Worm (Caenorhabditis elegans): Measurements from ENCODE around the gene ins-19.

The ins-19 gene

DNA sequence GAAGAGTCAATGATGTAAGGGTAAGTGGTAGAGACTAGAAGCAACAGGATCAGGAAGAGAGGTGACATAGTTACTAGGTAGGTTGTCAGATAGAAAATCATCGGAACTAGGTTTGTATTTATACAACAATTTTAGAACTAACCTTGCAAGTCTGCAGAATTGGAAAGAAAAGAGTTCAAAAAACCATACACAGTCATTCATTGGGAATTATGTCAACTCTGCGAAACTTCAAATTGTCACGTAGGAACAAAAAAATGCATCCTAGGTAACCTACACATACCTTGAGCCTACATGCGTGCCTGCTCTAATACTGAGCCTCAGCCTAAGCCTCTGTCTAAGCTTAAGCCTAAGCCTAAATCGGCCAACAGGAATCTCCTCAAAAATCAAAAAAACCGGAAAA, at the start of gene ins-19:
Gene ins-19 (minus strand): TSS at position 101 of the 400 bp plus-strand sequence.
- TF ChIP-seq nhr-25 (tag; optimal IDR thresholded peaks at IDR 0.05), result no peak
- TF ChIP-seq blmp-1 (tag; optimal IDR thresholded peaks at IDR 0.05; ENCODE audit: insufficient read depth), result no peak
- no peak for TF ChIP-seq nhr-77 (tag; optimal IDR thresholded peaks at IDR 0.05)
- no peak for TF ChIP-seq ceh-82 (tag; optimal IDR thresholded peaks at IDR 0.05)
- no peak for TF ChIP-seq ztf-1 (GFP tag; conservative IDR thresholded peaks at IDR 0.05)
- no peak for TF ChIP-seq mbf-1 (tag; optimal IDR thresholded peaks at IDR 0.05)
- no peak for TF ChIP-seq lin-13 (GFP tag; optimal IDR thresholded peaks at IDR 0.05)

DNA sequence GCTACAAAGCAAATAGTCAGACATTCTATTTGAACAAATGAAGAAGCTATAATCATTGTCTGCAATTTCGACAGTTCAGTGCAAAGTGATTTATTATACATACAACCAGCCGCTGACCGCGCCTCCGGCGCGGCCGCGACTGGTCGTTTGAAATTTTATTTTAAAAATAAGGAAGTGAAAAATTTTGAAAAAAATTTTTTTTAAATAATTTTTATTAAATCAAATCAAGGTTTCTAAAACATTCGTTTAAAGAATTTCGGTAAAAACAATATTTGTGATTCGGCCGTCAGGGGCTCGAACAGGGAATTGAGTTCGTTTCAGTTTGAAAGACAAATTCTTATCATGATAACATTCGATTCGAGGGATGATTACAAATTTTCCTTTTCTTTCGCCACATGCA, 45.9 kb upstream of the ins-19 start, which contains the start of gene Y27F2A.10:
Gene Y27F2A.10 (minus strand): TSS at position 101 of the 400 bp plus-strand sequence.
- TF ChIP-seq lsy-2 (tag; optimal IDR thresholded peaks at IDR 0.05), result no peak

DNA sequence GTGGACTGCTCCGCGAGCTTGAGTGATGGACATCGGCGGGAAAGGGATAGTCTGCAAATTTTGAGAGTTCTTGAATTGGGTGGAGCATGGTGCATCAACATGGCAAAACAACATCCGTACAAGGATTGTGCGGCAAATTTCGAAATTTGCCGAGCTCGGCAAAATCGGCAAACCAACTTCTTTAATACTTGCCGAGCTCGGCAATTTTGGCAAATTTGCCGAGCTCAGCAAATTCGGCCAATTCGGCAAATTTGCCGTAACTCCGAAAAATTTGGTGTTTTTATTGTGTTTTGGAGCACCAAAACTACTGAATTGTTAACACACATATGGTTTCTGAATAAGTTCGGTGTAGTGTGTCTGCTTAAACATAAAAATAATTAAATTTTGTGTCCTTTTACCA, 43.8 kb upstream of the ins-19 start, which contains the start of gene fbxc-55:
Gene fbxc-55 (minus strand): TSS at position 101 of the 400 bp plus-strand sequence.
- TF ChIP-seq dmd-4 (tag; optimal IDR thresholded peaks at IDR 0.05) (no peak), ztf-1 (GFP tag; conservative IDR thresholded peaks at IDR 0.05) (no peak), ceh-16 (tag; optimal IDR thresholded peaks at IDR 0.05) (no peak), aly-2 (tag; optimal IDR thresholded peaks at IDR 0.05) (no peak), ama-1 (optimal IDR thresholded peaks at IDR 0.05) (no peak), sma-3 (GFP tag; optimal IDR thresholded peaks at IDR 0.05) (no peak), unc-39 (tag; optimal IDR thresholded peaks at IDR 0.05) (no peak), elt-3 (tag; optimal IDR thresholded peaks at IDR 0.05) (no peak), peb-1 (tag; optimal IDR thresholded peaks at IDR 0.05) (no peak), nhr-23 (tag; optimal IDR thresholded peaks at IDR 0.05) (no peak), zag-1 (tag; optimal IDR thresholded peaks at IDR 0.05) (no peak), nhr-77 (tag; optimal IDR thresholded peaks at IDR 0.05) (no peak), nhr-237 (tag; optimal IDR thresholded peaks at IDR 0.05) (no peak), blmp-1 (tag; optimal IDR thresholded peaks at IDR 0.05; ENCODE audit: insufficient read depth) (no peak), sem-4 (tag; optimal IDR thresholded peaks at IDR 0.05) (no peak), lin-11 (tag; optimal IDR thresholded peaks at IDR 0.05) (no peak), lin-39 (tag; optimal IDR thresholded peaks at IDR 0.05) (no peak), C34F6.9 (tag; optimal IDR thresholded peaks at IDR 0.05) (no peak), nhr-11 (tag; optimal IDR thresholded peaks at IDR 0.05) (no peak)

DNA sequence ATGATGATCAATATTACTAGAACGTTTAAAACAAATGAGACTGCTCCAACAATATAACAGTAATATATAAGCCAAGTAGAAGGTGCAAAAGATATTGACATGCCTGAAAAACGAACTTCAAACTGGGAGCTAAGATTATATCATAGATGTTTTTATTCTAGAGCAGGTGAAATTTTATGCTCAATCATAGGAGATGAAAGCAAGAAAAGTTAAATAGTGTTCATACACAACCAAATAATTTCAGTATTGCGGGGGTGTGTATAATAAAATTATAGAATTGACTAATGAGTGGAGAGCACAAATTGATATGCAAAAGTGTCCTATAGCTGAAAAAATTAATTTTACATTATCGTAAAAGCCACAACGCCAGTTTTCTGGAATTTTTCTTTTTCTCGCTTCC, 32.7 kb upstream of the ins-19 start, which contains the start of gene sri-34:
Gene sri-34 (minus strand): TSS at position 101 of the 400 bp plus-strand sequence.
- TF ChIP-seq ztf-4 (tag; optimal IDR thresholded peaks at IDR 0.05) (no peak), lin-13 (GFP tag; optimal IDR thresholded peaks at IDR 0.05) (no peak), nhr-11 (tag; optimal IDR thresholded peaks at IDR 0.05) (no peak), sem-4 (tag; optimal IDR thresholded peaks at IDR 0.05) (no peak), skn-1 (tag; optimal IDR thresholded peaks at IDR 0.05) (no peak), egl-27 (tag; optimal IDR thresholded peaks at IDR 0.05) (no peak), mab-5 (tag; optimal IDR thresholded peaks at IDR 0.05) (no peak), zag-1 (tag; optimal IDR thresholded peaks at IDR 0.05) (no peak), nhr-23 (tag; optimal IDR thresholded peaks at IDR 0.05) (no peak), lin-39 (tag; optimal IDR thresholded peaks at IDR 0.05) (no peak), R02D3.7 (tag; optimal IDR thresholded peaks at IDR 0.05) (no peak)

DNA sequence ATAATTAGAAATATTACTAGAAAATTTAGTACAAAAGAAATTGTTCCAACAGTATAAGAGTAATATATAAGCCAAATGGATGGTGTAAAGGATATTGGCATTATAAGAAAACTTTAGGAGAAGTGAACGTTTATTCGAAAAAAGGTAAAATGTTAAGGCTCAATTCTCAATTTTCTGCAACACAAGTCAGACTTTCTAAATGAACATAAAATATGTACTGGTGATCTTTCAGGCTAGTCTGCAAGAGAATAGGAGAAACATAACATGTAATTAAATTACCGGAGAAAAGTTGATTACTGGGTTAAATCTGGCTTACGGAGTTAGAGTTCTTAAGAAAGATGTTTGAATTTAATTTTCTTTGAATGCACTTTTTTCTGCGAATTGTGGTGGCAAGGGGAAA, 30.5 kb upstream of the ins-19 start, which contains the start of gene sri-33:
Gene sri-33 (minus strand): TSS at position 101 of the 400 bp plus-strand sequence.
- TF ChIP-seq nhr-6 (tag; optimal IDR thresholded peaks at IDR 0.05) (no peak), peb-1 (tag; optimal IDR thresholded peaks at IDR 0.05) (no peak), nhr-11 (tag; optimal IDR thresholded peaks at IDR 0.05) (no peak), blmp-1 (tag; optimal IDR thresholded peaks at IDR 0.05; ENCODE audit: insufficient read depth) (no peak), ztf-11 (tag; optimal IDR thresholded peaks at IDR 0.05) (no peak), mdl-1 (tag; optimal IDR thresholded peaks at IDR 0.05) (no peak), ceh-82 (tag; optimal IDR thresholded peaks at IDR 0.05) (no peak), nhr-21 (tag; optimal IDR thresholded peaks at IDR 0.05) (peak; percentile 5), ztf-4 (tag; optimal IDR thresholded peaks at IDR 0.05) (no peak)

DNA sequence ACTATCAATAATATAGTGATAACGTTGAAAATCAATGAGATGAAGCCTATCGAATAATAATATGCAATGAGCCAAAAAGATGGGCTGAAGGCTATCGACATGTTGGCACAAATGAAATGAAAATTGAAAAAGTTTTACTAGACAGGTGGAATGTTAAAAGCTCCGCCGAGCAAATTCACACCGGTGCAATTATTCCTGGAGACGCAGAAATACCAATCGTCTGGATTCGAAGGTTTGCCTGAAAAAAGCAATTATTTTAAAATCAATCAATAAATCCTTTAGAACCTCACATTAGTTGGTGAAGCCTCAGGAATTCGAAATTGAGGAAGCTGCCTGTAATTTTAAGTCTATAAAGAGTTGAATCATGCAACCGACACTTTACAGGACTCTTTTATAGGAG, 28.1 kb upstream of the ins-19 start, which contains the start of gene sri-32:
Gene sri-32 (minus strand): TSS at position 101 of the 400 bp plus-strand sequence.
- no peak for TF ChIP-seq Y55F3AM.14 (GFP tag; optimal IDR thresholded peaks at IDR 0.05)

Measured in whole organism, L2 larva.